Fruit fly (Drosophila melanogaster) whole organism, embryonic: Measurements from ENCODE around the gene CG5727.

Experiments
- Aef1 ChIP-seq: fragments of 200-800 bp; sonication (Bioruptor generic); IDR thresholded peaks from 3 replicates; pipeline ENCODE4 v1.3.6; 2022; ENCODE audit warnings: missing biosample characterization, missing genetic modification characterization
- B-H1 ChIP-seq: fragments of 200-800 bp; sonication (Bioruptor generic); IDR thresholded peaks from 3 replicates; pipeline ENCODE4 v1.3.6; 2022; ENCODE audit warnings: missing biosample characterization, missing genetic modification characterization
- CG1024 ChIP-seq: fragments of 200-800 bp; sonication (Bioruptor generic); IDR thresholded peaks from 2 replicates; pipeline ENCODE4 v1.3.6; 2022; ENCODE audit warnings: missing biosample characterization, missing genetic modification characterization
- CG11247 ChIP-seq: fragments of 200-800 bp; sonication (Bioruptor generic); IDR thresholded peaks from 2 replicates; pipeline ENCODE4 v1.3.6; 2022; ENCODE audit warnings: missing biosample characterization, missing genetic modification characterization
- CG11504 ChIP-seq: fragments of 200-800 bp; sonication (Bioruptor generic); optimal IDR thresholded peaks from 3 replicates; lab custom pipeline; 2019; ENCODE audit warnings: missing biosample characterization, mild to moderate bottlenecking, missing genetic modification characterization, moderate library complexity
- CG12659 ChIP-seq: fragments of 200-800 bp; sonication (Bioruptor generic); optimal IDR thresholded peaks from 3 replicates; lab custom pipeline; 2017; ENCODE audit warnings: mild to moderate bottlenecking, missing biosample characterization, missing genetic modification reagents, missing genetic modification characterization
- CG12744 ChIP-seq: fragments of 200-800 bp; sonication (Bioruptor generic); optimal IDR thresholded peaks from 2 replicates; lab custom pipeline; 2016; ENCODE audit warnings: missing biosample characterization, missing genetic modification characterization
- CG13775 ChIP-seq: fragments of 200-800 bp; sonication (Bioruptor generic); optimal IDR thresholded peaks from 3 replicates; lab custom pipeline; 2017; ENCODE audit warnings: missing biosample characterization, mild to moderate bottlenecking, missing genetic modification characterization
- CG17612 ChIP-seq: fragments of 200-800 bp; sonication (Bioruptor generic); IDR thresholded peaks from 2 replicates; pipeline ENCODE4 v1.3.6; 2022; ENCODE audit warnings: missing biosample characterization, missing genetic modification characterization
- CG17802 ChIP-seq: fragments of 200-800 bp; sonication (Bioruptor generic); optimal IDR thresholded peaks from 2 replicates; lab custom pipeline; 2018; ENCODE audit warnings: missing biosample characterization, mild to moderate bottlenecking, missing genetic modification characterization, moderate library complexity
- CG2116 ChIP-seq: fragments of 200-800 bp; sonication (Bioruptor generic); optimal IDR thresholded peaks from 3 replicates; lab custom pipeline; 2018; ENCODE audit warnings: missing biosample characterization, mild to moderate bottlenecking, missing genetic modification characterization
- CG3995 ChIP-seq: fragments of 200-800 bp; sonication (Bioruptor generic); optimal IDR thresholded peaks from 3 replicates; lab custom pipeline; 2016; ENCODE audit warnings: missing biosample characterization, missing genetic modification characterization
- CG4360 ChIP-seq: fragments of 200-800 bp; sonication (Bioruptor generic); IDR thresholded peaks from 2 replicates; pipeline ENCODE4 v1.3.6; 2022; ENCODE audit warnings: missing biosample characterization, missing genetic modification characterization
- CG43689 ChIP-seq: fragments of 200-800 bp; sonication (Bioruptor generic); IDR thresholded peaks from 2 replicates; pipeline ENCODE4 v1.3.6; 2022; ENCODE audit warnings: missing biosample characterization, missing genetic modification characterization
- CG4404 ChIP-seq: fragments of 200-800 bp; sonication (Bioruptor generic); IDR thresholded peaks from 2 replicates; pipeline ENCODE4 v1.3.6; 2022; ENCODE audit warnings: missing biosample characterization, missing genetic modification characterization
- CG4424 ChIP-seq: fragments of 200-800 bp; sonication (Bioruptor generic); optimal IDR thresholded peaks from 3 replicates; lab custom pipeline; 2016; ENCODE audit warnings: missing biosample characterization, missing genetic modification characterization
- CG6654 ChIP-seq: fragments of 200-800 bp; sonication (Bioruptor generic); optimal IDR thresholded peaks from 2 replicates; lab custom pipeline; 2017; ENCODE audit warnings: missing biosample characterization, mild to moderate bottlenecking, missing genetic modification characterization
- CG7745 ChIP-seq: fragments of 200-800 bp; sonication (Bioruptor generic); optimal IDR thresholded peaks from 2 replicates; lab custom pipeline; 2018; ENCODE audit warnings: missing biosample characterization, mild to moderate bottlenecking, missing genetic modification characterization, moderate library complexity
- CG8089 ChIP-seq: fragments of 200-800 bp; sonication (Bioruptor generic); optimal IDR thresholded peaks from 3 replicates; lab custom pipeline; 2016; ENCODE audit warnings: missing biosample characterization, missing genetic modification characterization
- CG9215 ChIP-seq: fragments of 200-800 bp; sonication (Bioruptor generic); IDR thresholded peaks from 2 replicates; pipeline ENCODE4 v1.3.6; 2022; ENCODE audit warnings: missing biosample characterization, missing genetic modification characterization
- CkIIα-i1 ChIP-seq: fragments of 200-800 bp; sonication (Bioruptor generic); IDR thresholded peaks from 2 replicates; pipeline ENCODE4 v1.3.6; 2022; ENCODE audit warnings: missing biosample characterization, missing genetic modification characterization
- D19B ChIP-seq: fragments of 200-800 bp; sonication (Bioruptor generic); optimal IDR thresholded peaks from 2 replicates; lab custom pipeline; 2017; ENCODE audit warnings: missing biosample characterization, mild to moderate bottlenecking, missing genetic modification characterization
- Dfd ChIP-seq, 2 experiments: fragments of >200 bp; optimal IDR thresholded peaks; 2 replicates each; lab custom pipeline; 2017; ENCODE audit warnings: missing biosample characterization in 2 of 2, missing genetic modification characterization in 2 of 2
- Dll ChIP-seq: fragments of 200-800 bp; sonication (Bioruptor generic); IDR thresholded peaks from 4 replicates; pipeline ENCODE4 v1.3.6; 2022; ENCODE audit warnings: missing biosample characterization, missing genetic modification characterization; ENCODE audit not compliant: partially characterized antibody
- Ets97D ChIP-seq: fragments of 200-800 bp; sonication (Bioruptor generic); optimal IDR thresholded peaks from 3 replicates; lab custom pipeline; 2016; ENCODE audit warnings: missing biosample characterization, missing genetic modification characterization
- HHEX ChIP-seq: fragments of 200-800 bp; sonication (Bioruptor generic); optimal IDR thresholded peaks from 3 replicates; lab custom pipeline; 2017; ENCODE audit warnings: missing biosample characterization, mild to moderate bottlenecking, missing genetic modification characterization, missing genetic modification reagents
- HLH3B ChIP-seq: fragments of 200-800 bp; sonication (Bioruptor generic); IDR thresholded peaks from 2 replicates; pipeline ENCODE4 v1.3.6; 2022; ENCODE audit warnings: missing biosample characterization, missing genetic modification characterization
- MESR4 ChIP-seq: fragments of 200-800 bp; sonication (Bioruptor generic); optimal IDR thresholded peaks from 2 replicates; lab custom pipeline; 2018; ENCODE audit warnings: missing biosample characterization, mild to moderate bottlenecking, missing genetic modification characterization, moderate library complexity
- Med ChIP-seq: fragments of 200-800 bp; sonication (Bioruptor generic); peaks from one replicate; lab custom pipeline; 2016; ENCODE audit warnings: missing biosample characterization, missing genetic modification characterization, mild to moderate bottlenecking, inconsistent platforms, moderate library complexity
- Mes4 ChIP-seq: fragments of 200-800 bp; sonication (Bioruptor generic); optimal IDR thresholded peaks from 2 replicates; lab custom pipeline; 2016; ENCODE audit warnings: missing biosample characterization, missing genetic modification characterization
- NC2α ChIP-seq: fragments of 200-800 bp; sonication (Bioruptor generic); optimal IDR thresholded peaks from 2 replicates; lab custom pipeline; 2016; ENCODE audit warnings: missing biosample characterization, missing genetic modification characterization
- NFAT ChIP-seq: fragments of 200-800 bp; sonication (Bioruptor generic); IDR thresholded peaks from 2 replicates; pipeline ENCODE4 v1.3.6; 2022; ENCODE audit warnings: missing biosample characterization, missing genetic modification characterization
- Nf-YA ChIP-seq: fragments of 200-800 bp; sonication (Bioruptor generic); IDR thresholded peaks from 2 replicates; pipeline ENCODE4 v1.3.6; 2022; ENCODE audit warnings: missing biosample characterization, missing genetic modification characterization
- Sry-δ ChIP-seq: fragments of 200-800 bp; sonication (Bioruptor generic); optimal IDR thresholded peaks from 2 replicates; lab custom pipeline; 2016; ENCODE audit warnings: missing biosample characterization, missing genetic modification characterization
- Taf1 ChIP-seq: fragments of 200-800 bp; sonication (Bioruptor generic); IDR thresholded peaks from 2 replicates; pipeline ENCODE4 v1.3.6; 2022; ENCODE audit warnings: missing biosample characterization, missing genetic modification characterization
- Xrp1 ChIP-seq: fragments of 200-800 bp; sonication (Bioruptor generic); IDR thresholded peaks from 2 replicates; pipeline ENCODE4 v1.3.6; 2022; ENCODE audit warnings: missing biosample characterization, missing genetic modification characterization
- ab ChIP-seq: fragments of 200-800 bp; sonication (Bioruptor generic); optimal IDR thresholded peaks from 2 replicates; lab custom pipeline; 2016; ENCODE audit warnings: missing biosample characterization, missing genetic modification characterization
- ap ChIP-seq: fragments of 200-800 bp; sonication (Bioruptor generic); IDR thresholded peaks from 2 replicates; pipeline ENCODE4 v1.3.6; 2022; ENCODE audit warnings: missing biosample characterization, missing genetic modification characterization
- dmrt99B ChIP-seq: fragments of 200-800 bp; sonication (Bioruptor generic); optimal IDR thresholded peaks from 2 replicates; lab custom pipeline; 2018; ENCODE audit warnings: missing biosample characterization, mild to moderate bottlenecking, missing genetic modification characterization, moderate library complexity
- fu2 ChIP-seq: fragments of 200-800 bp; sonication (Bioruptor generic); optimal IDR thresholded peaks from 2 replicates; lab custom pipeline; 2016; ENCODE audit warnings: missing biosample characterization, missing genetic modification characterization
- hb ChIP-seq: fragments of 200-800 bp; sonication (Bioruptor generic); IDR thresholded peaks from 3 replicates; pipeline ENCODE4 v1.3.6; 2022; ENCODE audit warnings: missing biosample characterization, missing genetic modification characterization; ENCODE audit not compliant: partially characterized antibody
- hbn ChIP-seq: fragments of 200-800 bp; sonication (Bioruptor generic); IDR thresholded peaks from 2 replicates; pipeline ENCODE4 v1.3.6; 2022; ENCODE audit warnings: missing biosample characterization, missing genetic modification characterization; ENCODE audit not compliant: partially characterized antibody
- hkb ChIP-seq, 2 experiments: fragments of 200-800 bp in 1 of 2; fragments of >200 bp in 1 of 2; sonication (Bioruptor generic) in 1 of 2; IDR thresholded peaks in 1 of 2; optimal IDR thresholded peaks in 1 of 2; 2 replicates each; pipeline versions ENCODE4 v1.3.6 to Lab custom; 2017 to 2022; ENCODE audit warnings: missing biosample characterization in 1 of 2, missing genetic modification characterization in 1 of 2
- insv ChIP-seq, 2 experiments: fragments of 200-800 bp; sonication (Bioruptor generic); optimal IDR thresholded peaks; 3 replicates each; lab custom pipeline; 2016 to 2018; ENCODE audit warnings: missing biosample characterization in 2 of 2, missing genetic modification characterization in 2 of 2
- nerfin-1 ChIP-seq: fragments of 200-800 bp; sonication (Bioruptor generic); optimal IDR thresholded peaks from 3 replicates; lab custom pipeline; 2019; ENCODE audit warnings: missing biosample characterization, mild to moderate bottlenecking, missing genetic modification characterization, moderate library complexity
- nmo ChIP-seq: fragments of 200-800 bp; sonication (Bioruptor generic); optimal IDR thresholded peaks from 2 replicates; lab custom pipeline; 2018; ENCODE audit warnings: missing biosample characterization, mild to moderate bottlenecking, missing genetic modification characterization, moderate library complexity
- stwl ChIP-seq: fragments of 200-800 bp; sonication (Bioruptor generic); optimal IDR thresholded peaks from 3 replicates; lab custom pipeline; 2018; ENCODE audit warnings: missing biosample characterization, mild to moderate bottlenecking, missing genetic modification characterization, moderate library complexity
- tap ChIP-seq: fragments of 200-800 bp; optimal IDR thresholded peaks from 3 replicates; lab custom pipeline; 2019; ENCODE audit warnings: missing biosample characterization, mild to moderate bottlenecking, missing genetic modification characterization, moderate library complexity
- trem ChIP-seq: fragments of 200-800 bp; optimal IDR thresholded peaks from 3 replicates; lab custom pipeline; 2019; ENCODE audit warnings: missing biosample characterization, mild to moderate bottlenecking, missing genetic modification characterization, moderate library complexity
- wdn ChIP-seq: fragments of 200-800 bp; sonication (Bioruptor generic); IDR thresholded peaks from 2 replicates; pipeline ENCODE4 v1.3.6; 2022; ENCODE audit warnings: missing biosample characterization, missing genetic modification characterization
- wek ChIP-seq: fragments of 200-800 bp; sonication (Bioruptor generic); optimal IDR thresholded peaks from 3 replicates; lab custom pipeline; 2018; ENCODE audit warnings: missing biosample characterization, mild to moderate bottlenecking, missing genetic modification characterization, moderate library complexity
- zen ChIP-seq: fragments of 200-800 bp; sonication (Bioruptor generic); optimal IDR thresholded peaks from 3 replicates; lab custom pipeline; 2018; ENCODE audit warnings: missing biosample characterization, mild to moderate bottlenecking, missing genetic modification characterization, moderate library complexity

The CG5727 gene

dm6 chr2L:10255725-10256158 is 45.3 kb upstream of the CG5727 start, which contains the start of gene CG5676 (continued):
- TF ChIP-seq CG1024 (GFP tag; lab: Robert Waterston, UW) (peak; percentile 90), ab (GFP tag; lab: Kevin White, UChicago) (no peak), stwl (tag; lab: Kevin White, UChicago) (peak; percentile 52), CG4360 (GFP tag; lab: Robert Waterston, UW) (no peak), Nf-YA (GFP tag; lab: Robert Waterston, UW) (no peak), dmrt99B (tag; lab: Kevin White, UChicago) (no peak), trem (peak; percentile 31), hkb (optimal IDR thresholded peaks at IDR 0.05; lab: Kevin White, UChicago) (no peak), hkb (GFP tag; IDR thresholded peaks at IDR 0.05; lab: Robert Waterston, UW) (no peak), Mes4 (no peak), CG12744 (GFP tag; lab: Kevin White, UChicago) (no peak), Sry-δ (GFP tag; lab: Kevin White, UChicago) (peak; percentile 38), CG43689 (GFP tag; lab: Robert Waterston, UW) (no peak), zen (tag; lab: Kevin White, UChicago) (peak; percentile 56), CG17612 (GFP tag; lab: Robert Waterston, UW) (no peak), CG7745 (tag; lab: Kevin White, UChicago) (peak; percentile 36), NC2α (no peak), CG13775 (no peak), fu2 (GFP tag; lab: Kevin White, UChicago) (no peak), CG9215 (no peak), B-H1 (GFP tag; lab: Robert Waterston, UW) (no peak), CG3995 (GFP tag; lab: Kevin White, UChicago) (peak; percentile 78), NFAT (no peak), Med (peak; percentile 59), HHEX (GFP tag; lab: Kevin White, UChicago) (no peak), CG17802 (tag; lab: Kevin White, UChicago) (peak; percentile 86), Dll (GFP tag; lab: Robert Waterston, UW) (0 out of 4 replicates have a peak, but pooled peaks have one; percentile 34), HLH3B (no peak), CkIIα-i1 (GFP tag; lab: Robert Waterston, UW) (no peak), hb (GFP tag; lab: Robert Waterston, UW) (no peak), CG4424 (GFP tag; lab: Kevin White, UChicago) (no peak), MESR4 (GFP tag; lab: Kevin White, UChicago) (peak; percentile 77), hbn (GFP tag; lab: Robert Waterston, UW) (no peak), ap (GFP tag; lab: Robert Waterston, UW) (no peak), tap (tag; lab: Kevin White, UChicago) (no peak), CG12659 (peak; percentile 57), Aef1 (GFP tag; lab: Robert Waterston, UW) (no peak), Dfd (GFP tag; optimal IDR thresholded peaks at IDR 0.05; lab: Kevin White, UChicago) (no peak), Xrp1 (GFP tag; lab: Robert Waterston, UW) (no peak), CG11247 (GFP tag; lab: Robert Waterston, UW) (no peak), CG11504 (tag; lab: Kevin White, UChicago) (no peak), CG4404 (no peak), CG6654 (GFP tag; lab: Kevin White, UChicago) (no peak), insv (GFP tag; optimal IDR thresholded peaks at IDR 0.05; lab: Kevin White, UChicago) (no peak), nerfin-1 (peak; percentile 11), Taf1 (GFP tag; lab: Robert Waterston, UW) (no peak), wdn (GFP tag; lab: Robert Waterston, UW) (no peak), Ets97D (GFP tag; lab: Kevin White, UChicago) (peak; percentile 26), wek (GFP tag; lab: Kevin White, UChicago) (no peak), nmo (peak; percentile 39), D19B (GFP tag; lab: Kevin White, UChicago) (no peak), CG2116 (GFP tag; lab: Kevin White, UChicago) (no peak), CG8089 (no peak)
